Fruit fly (Drosophila melanogaster) whole organism, embryonic: ENCODE measurements around the gene Nf-YA.

ENCODE experiments used
- Adf1 ChIP-seq: fragments of 200-800 bp; sonication (Bioruptor generic); IDR thresholded peaks from 2 replicates; pipeline ENCODE4 v1.3.6; 2022; ENCODE audit warnings: missing biosample characterization, missing genetic modification characterization
- CG10267 ChIP-seq: fragments of 200-800 bp; sonication (Bioruptor generic); optimal IDR thresholded peaks from 2 replicates; lab custom pipeline; 2018; ENCODE audit warnings: missing biosample characterization, mild to moderate bottlenecking, missing genetic modification characterization, moderate library complexity
- CG10543 ChIP-seq: fragments of 200-800 bp; sonication (Bioruptor generic); optimal IDR thresholded peaks from 3 replicates; lab custom pipeline; 2017; ENCODE audit warnings: missing biosample characterization, mild to moderate bottlenecking, missing genetic modification characterization, moderate library complexity
- CG11085 ChIP-seq: fragments of 200-800 bp; sonication (Bioruptor generic); IDR thresholded peaks from 2 replicates; pipeline ENCODE4 v1.3.6; 2022; ENCODE audit warnings: missing biosample characterization, missing genetic modification characterization
- CG11398 ChIP-seq: fragments of 200-800 bp; sonication (Bioruptor generic); optimal IDR thresholded peaks from 2 replicates; lab custom pipeline; 2016; ENCODE audit warnings: missing biosample characterization, missing genetic modification characterization
- CG11560 ChIP-seq: fragments of 200-800 bp; sonication (Bioruptor generic); IDR thresholded peaks from 3 replicates; pipeline ENCODE4 v1.3.6; 2022; ENCODE audit warnings: missing biosample characterization, missing genetic modification characterization
- CG12219 ChIP-seq: fragments of 200-800 bp; sonication (Bioruptor generic); optimal IDR thresholded peaks from 3 replicates; lab custom pipeline; 2018; ENCODE audit warnings: missing biosample characterization, mild to moderate bottlenecking, missing genetic modification characterization
- CG12659 ChIP-seq: fragments of 200-800 bp; sonication (Bioruptor generic); optimal IDR thresholded peaks from 3 replicates; lab custom pipeline; 2017; ENCODE audit warnings: mild to moderate bottlenecking, missing biosample characterization, missing genetic modification reagents, missing genetic modification characterization
- CG13894 ChIP-seq: fragments of 200-800 bp; sonication (Bioruptor generic); optimal IDR thresholded peaks from 3 replicates; lab custom pipeline; 2018; ENCODE audit warnings: missing biosample characterization, mild to moderate bottlenecking, missing genetic modification characterization, moderate library complexity
- CG14710 ChIP-seq: fragments of 200-800 bp; sonication (Bioruptor generic); optimal IDR thresholded peaks from 3 replicates; lab custom pipeline; 2019; ENCODE audit warnings: missing biosample characterization, mild to moderate bottlenecking, missing genetic modification characterization, moderate library complexity
- CG1647 ChIP-seq: fragments of 200-800 bp; sonication (Bioruptor generic); optimal IDR thresholded peaks from 3 replicates; lab custom pipeline; 2016; ENCODE audit warnings: missing biosample characterization, missing genetic modification characterization
- CG2199 ChIP-seq: fragments of 200-800 bp; sonication (Bioruptor generic); IDR thresholded peaks from 3 replicates; pipeline ENCODE4 v1.3.6; 2022; ENCODE audit warnings: missing biosample characterization, missing genetic modification characterization
- CG31441 ChIP-seq: fragments of 200-800 bp; sonication (Bioruptor generic); IDR thresholded peaks from 2 replicates; pipeline ENCODE4 v1.3.6; 2022; ENCODE audit warnings: missing biosample characterization, missing genetic modification characterization
- CG32767 ChIP-seq: fragments of 200-800 bp; sonication (Bioruptor generic); IDR thresholded peaks from 2 replicates; pipeline ENCODE4 v1.3.6; 2022; ENCODE audit warnings: missing biosample characterization, missing genetic modification characterization
- CG4360 ChIP-seq: fragments of 200-800 bp; sonication (Bioruptor generic); IDR thresholded peaks from 2 replicates; pipeline ENCODE4 v1.3.6; 2022; ENCODE audit warnings: missing biosample characterization, missing genetic modification characterization
- CG43689 ChIP-seq: fragments of 200-800 bp; sonication (Bioruptor generic); IDR thresholded peaks from 2 replicates; pipeline ENCODE4 v1.3.6; 2022; ENCODE audit warnings: missing biosample characterization, missing genetic modification characterization
- CG7786 ChIP-seq: fragments of 200-800 bp; sonication (Bioruptor generic); optimal IDR thresholded peaks from 2 replicates; lab custom pipeline; 2016; ENCODE audit warnings: missing biosample characterization, missing genetic modification characterization
- CG8478 ChIP-seq: fragments of >200 bp; optimal IDR thresholded peaks from 2 replicates; lab custom pipeline; 2018
- CG9876 ChIP-seq: fragments of 200-800 bp; sonication (Bioruptor generic); optimal IDR thresholded peaks from 2 replicates; lab custom pipeline; 2016; ENCODE audit warnings: missing biosample characterization, missing genetic modification characterization
- CkIIα-i1 ChIP-seq: fragments of 200-800 bp; sonication (Bioruptor generic); IDR thresholded peaks from 2 replicates; pipeline ENCODE4 v1.3.6; 2022; ENCODE audit warnings: missing biosample characterization, missing genetic modification characterization
- CoRest ChIP-seq: fragments of 200-800 bp; sonication (Bioruptor generic); optimal IDR thresholded peaks from 3 replicates; lab custom pipeline; 2018; ENCODE audit warnings: missing biosample characterization, mild to moderate bottlenecking, missing genetic modification characterization, moderate library complexity
- Dbx ChIP-seq: fragments of 200-800 bp; sonication (Bioruptor generic); IDR thresholded peaks from 3 replicates; pipeline ENCODE4 v1.3.6; 2022; ENCODE audit warnings: missing biosample characterization, missing genetic modification characterization
- Deaf1 ChIP-seq: fragments of 200-800 bp; optimal IDR thresholded peaks from 3 replicates; lab custom pipeline; 2019; ENCODE audit warnings: missing biosample characterization, mild to moderate bottlenecking, missing genetic modification characterization, moderate library complexity
- Ets65A ChIP-seq: fragments of 200-800 bp; sonication (Bioruptor generic); peaks from one replicate; lab custom pipeline; 2016; ENCODE audit warnings: missing biosample characterization, missing genetic modification characterization
- HLH54F ChIP-seq: fragments of 200-800 bp; sonication (Bioruptor generic); optimal IDR thresholded peaks from 3 replicates; lab custom pipeline; 2016; ENCODE audit warnings: missing biosample characterization, missing genetic modification characterization
- Hey ChIP-seq: fragments of 200-800 bp; sonication (Bioruptor generic); optimal IDR thresholded peaks from 3 replicates; lab custom pipeline; 2018; ENCODE audit warnings: missing biosample characterization, mild to moderate bottlenecking, missing genetic modification characterization
- Lpt ChIP-seq: fragments of >200 bp; optimal IDR thresholded peaks from 2 replicates; lab custom pipeline; 2018; ENCODE audit warnings: missing biosample characterization, missing genetic modification characterization
- MTF-1 ChIP-seq: fragments of 200-800 bp; sonication (Bioruptor generic); optimal IDR thresholded peaks from 2 replicates; lab custom pipeline; 2018; ENCODE audit warnings: missing biosample characterization, mild to moderate bottlenecking, missing genetic modification characterization, borderline replicate concordance
- NC2α ChIP-seq: fragments of 200-800 bp; sonication (Bioruptor generic); optimal IDR thresholded peaks from 2 replicates; lab custom pipeline; 2016; ENCODE audit warnings: missing biosample characterization, missing genetic modification characterization
- NfI ChIP-seq: fragments of 200-800 bp; sonication (Bioruptor generic); optimal IDR thresholded peaks from 3 replicates; lab custom pipeline; 2018; ENCODE audit warnings: missing biosample characterization, mild to moderate bottlenecking, missing genetic modification characterization, moderate library complexity
- aop ChIP-seq: fragments of 200-800 bp; sonication (Bioruptor generic); IDR thresholded peaks from 2 replicates; pipeline ENCODE4 v1.3.6; 2022; ENCODE audit warnings: missing biosample characterization, missing genetic modification characterization
- ara ChIP-seq: fragments of 200-800 bp; sonication (Bioruptor generic); IDR thresholded peaks from 2 replicates; pipeline ENCODE4 v1.3.6; 2022; ENCODE audit warnings: missing biosample characterization, missing genetic modification characterization
- az2 ChIP-seq: fragments of 200-800 bp; sonication (Bioruptor generic); optimal IDR thresholded peaks from 3 replicates; lab custom pipeline; 2016; ENCODE audit warnings: missing biosample characterization, missing genetic modification characterization
- bcd ChIP-seq: fragments of 200-800 bp; sonication (Bioruptor generic); optimal IDR thresholded peaks from 2 replicates; lab custom pipeline; 2017; ENCODE audit warnings: missing biosample characterization, mild to moderate bottlenecking, missing genetic modification characterization
- croc ChIP-seq: fragments of 200-800 bp; sonication (Bioruptor generic); conservative IDR thresholded peaks from 3 replicates; pipeline ENCODE4 v1.3.6; 2022; ENCODE audit warnings: missing biosample characterization, missing genetic modification characterization
- crol ChIP-seq: fragments of 200-800 bp; sonication (Bioruptor generic); IDR thresholded peaks from 2 replicates; pipeline ENCODE4 v1.3.6; 2022; ENCODE audit warnings: missing biosample characterization, missing genetic modification characterization
- dati ChIP-seq: fragments of 200-800 bp; sonication (Bioruptor generic); IDR thresholded peaks from 2 replicates; pipeline ENCODE4 v1.3.6; 2022; ENCODE audit warnings: missing biosample characterization, missing genetic modification characterization
- hbn ChIP-seq: fragments of 200-800 bp; sonication (Bioruptor generic); IDR thresholded peaks from 2 replicates; pipeline ENCODE4 v1.3.6; 2022; ENCODE audit warnings: missing biosample characterization, missing genetic modification characterization; ENCODE audit not compliant: partially characterized antibody
- kni ChIP-seq: fragments of 200-800 bp; sonication (Bioruptor generic); optimal IDR thresholded peaks from 3 replicates; lab custom pipeline; 2017; ENCODE audit warnings: mild to moderate bottlenecking, missing biosample characterization, missing genetic modification reagents, missing genetic modification characterization
- nmo ChIP-seq: fragments of 200-800 bp; sonication (Bioruptor generic); optimal IDR thresholded peaks from 2 replicates; lab custom pipeline; 2018; ENCODE audit warnings: missing biosample characterization, mild to moderate bottlenecking, missing genetic modification characterization, moderate library complexity
- oc ChIP-seq: fragments of 200-800 bp; sonication (Bioruptor generic); optimal IDR thresholded peaks from 2 replicates; lab custom pipeline; 2018; ENCODE audit warnings: missing biosample characterization, mild to moderate bottlenecking, missing genetic modification characterization, moderate library complexity
- pb ChIP-seq: fragments of 200-800 bp; sonication (Bioruptor generic); optimal IDR thresholded peaks from 3 replicates; lab custom pipeline; 2016; ENCODE audit warnings: missing biosample characterization, missing genetic modification characterization
- pho ChIP-seq: fragments of 200-800 bp; sonication (Bioruptor generic); optimal IDR thresholded peaks from 2 replicates; lab custom pipeline; 2016; ENCODE audit warnings: missing biosample characterization, missing genetic modification characterization
- phol ChIP-seq: fragments of 200-800 bp; sonication (Bioruptor generic); optimal IDR thresholded peaks from 3 replicates; lab custom pipeline; 2018; ENCODE audit warnings: missing biosample characterization, mild to moderate bottlenecking, missing genetic modification characterization, moderate library complexity
- repo ChIP-seq: fragments of 200-800 bp; sonication (Bioruptor generic); optimal IDR thresholded peaks from 2 replicates; lab custom pipeline; 2016; ENCODE audit warnings: missing biosample characterization, missing genetic modification characterization
- sug ChIP-seq: fragments of 200-800 bp; optimal IDR thresholded peaks from 2 replicates; lab custom pipeline; 2019; ENCODE audit warnings: missing biosample characterization, mild to moderate bottlenecking, missing genetic modification characterization, moderate library complexity
- tna ChIP-seq: fragments of 200-800 bp; sonication (Bioruptor generic); IDR thresholded peaks from 2 replicates; pipeline ENCODE4 v1.3.6; 2022; ENCODE audit warnings: missing biosample characterization, missing genetic modification characterization; ENCODE audit not compliant: partially characterized antibody
- trh ChIP-seq: fragments of 200-800 bp; sonication (Bioruptor generic); optimal IDR thresholded peaks from 2 replicates; lab custom pipeline; 2016; ENCODE audit warnings: missing biosample characterization, missing genetic modification characterization
- ttk ChIP-seq: fragments of 200-800 bp; sonication (Bioruptor generic); IDR thresholded peaks from 2 replicates; pipeline ENCODE4 v2.1.2; 2022; ENCODE audit warnings: missing biosample characterization, missing genetic modification characterization
- z ChIP-seq: fragments of 200-800 bp; sonication (Bioruptor generic); IDR thresholded peaks from 3 replicates; pipeline ENCODE4 v1.3.6; 2022; ENCODE audit warnings: missing biosample characterization, missing genetic modification characterization
- zf30C ChIP-seq: fragments of 200-800 bp; sonication (Bioruptor generic); optimal IDR thresholded peaks from 3 replicates; lab custom pipeline; 2018; ENCODE audit warnings: missing biosample characterization, mild to moderate bottlenecking, missing genetic modification characterization

The Nf-YA gene

DNA sequence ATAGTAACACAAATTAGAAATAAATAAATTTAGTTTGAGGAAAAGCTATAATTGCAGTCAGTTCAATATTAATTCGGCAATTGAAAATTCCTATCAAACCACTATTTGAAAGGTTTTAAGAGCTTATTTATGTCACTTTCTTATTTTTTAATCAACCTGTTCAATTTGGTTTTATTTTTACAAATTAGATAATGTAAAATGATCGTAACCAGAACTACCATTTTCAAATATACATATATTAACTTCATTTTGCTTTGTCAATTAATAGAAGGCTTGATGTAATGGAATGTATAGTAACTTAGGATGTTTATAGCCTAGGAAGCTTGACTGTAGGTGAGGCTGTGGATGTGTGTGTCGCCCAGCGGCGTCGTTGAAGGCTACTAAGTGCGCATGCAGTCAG, 24.5 kb upstream of the Nf-YA start (continued):
- no peak for TF ChIP-seq CG14710 (tag; lab: Kevin White, UChicago)
- no peak for TF ChIP-seq CG12219 (GFP tag; lab: Kevin White, UChicago)
- TF ChIP-seq CG12659 (GFP tag; lab: Kevin White, UChicago), result peak; percentile 41
- no peak for TF ChIP-seq CG2199
- peak; percentile 25 for TF ChIP-seq pho (GFP tag; lab: Kevin White, UChicago)
- peak; percentile 39 for TF ChIP-seq phol (tag; lab: Kevin White, UChicago)
- TF ChIP-seq trh (GFP tag; lab: Kevin White, UChicago), result no peak
- peak; percentile 35 for TF ChIP-seq nmo (GFP tag; lab: Kevin White, UChicago)
- no peak for TF ChIP-seq CG9876
- no peak for TF ChIP-seq Lpt (GFP tag; lab: Kevin White, UChicago)
- no peak for TF ChIP-seq CkIIα-i1 (GFP tag; lab: Robert Waterston, UW)
- TF ChIP-seq croc (GFP tag; lab: Robert Waterston, UW), result no peak
- peak; percentile 17 for TF ChIP-seq CoRest (tag; lab: Kevin White, UChicago)
- TF ChIP-seq CG31441 (GFP tag; lab: Robert Waterston, UW), result peak; percentile 51; the same call in 1 of the 2 replicates
- no peak for TF ChIP-seq HLH54F (GFP tag; lab: Kevin White, UChicago)
- peak; percentile 15 for TF ChIP-seq az2
- TF ChIP-seq NC2α, result no peak
- TF ChIP-seq NfI (GFP tag; lab: Kevin White, UChicago), result no peak
- no peak for TF ChIP-seq oc (tag; lab: Kevin White, UChicago)
- peak; percentile 3 for TF ChIP-seq bcd (GFP tag; lab: Kevin White, UChicago)
- TF ChIP-seq CG7786 (GFP tag; lab: Kevin White, UChicago), result no peak
- peak; percentile 1 for TF ChIP-seq CG10267
- no peak for TF ChIP-seq repo (GFP tag; lab: Kevin White, UChicago)
- no peak for TF ChIP-seq aop (GFP tag; lab: Robert Waterston, UW)
- no peak for TF ChIP-seq pb (GFP tag; lab: Kevin White, UChicago)
- TF ChIP-seq ara (GFP tag; lab: Robert Waterston, UW), result no peak
- TF ChIP-seq CG11085, result no peak

- TF ChIP-seq sug (tag; lab: Kevin White, UChicago) (peak; percentile 76), dati (GFP tag; lab: Robert Waterston, UW) (no peak), CG43689 (no peak), crol (peak; percentile 91), CG32767 (GFP tag; lab: Robert Waterston, UW) (0 out of 2 replicates have a peak, but pooled peaks have one; percentile 28), Dbx (GFP tag; lab: Robert Waterston, UW) (0 out of 3 replicates have a peak, but pooled peaks have one; percentile 16), Ets65A (GFP tag; lab: Kevin White, UChicago) (peak; percentile 76), CG1647 (no peak), phol (tag; lab: Kevin White, UChicago) (peak; percentile 5), CG13894 (tag; lab: Kevin White, UChicago) (peak; percentile 49), tna (GFP tag; lab: Robert Waterston, UW) (0 out of 2 replicates have a peak, but pooled peaks have one; percentile 21), CG11560 (tag; lab: Robert Waterston, UW) (no peak), zf30C (GFP tag; lab: Kevin White, UChicago) (no peak), ttk (GFP tag; lab: Robert Waterston, UW) (0 out of 2 replicates have a peak, but pooled peaks have one; percentile 52), MTF-1 (GFP tag; lab: Kevin White, UChicago) (peak; percentile 10), CG4360 (GFP tag; lab: Robert Waterston, UW) (peak; percentile 75), CG11398 (no peak), oc (tag; lab: Kevin White, UChicago) (peak; percentile 6), Adf1 (GFP tag; lab: Robert Waterston, UW) (peak; percentile 51; the same call in 1 of the 2 replicates), CG10543 (peak; percentile 50), z (GFP tag; lab: Robert Waterston, UW) (0 out of 3 replicates have a peak, but pooled peaks have one; percentile 16), kni (GFP tag; lab: Kevin White, UChicago) (peak; percentile 71), Hey (tag; lab: Kevin White, UChicago) (peak; percentile 30), Deaf1 (tag; lab: Kevin White, UChicago) (peak; percentile 5), CG10267 (peak; percentile 24), CG8478 (peak; percentile 77), hbn (GFP tag; lab: Robert Waterston, UW) (peak; percentile 23; the same call in 1 of the 2 replicates)
These were observed 23.7 kb upstream of the Nf-YA start for dm6 chr3L:9465652-9466244.
